Worm (Caenorhabditis elegans) whole organism, L1 larva: Measurements from ENCODE around the gene F56A11.5.
A peak's percentile ranks its signal among the peaks of the same experiment; 100 is the strongest.

Source experiments
- C04F5.9 ChIP-seq: sonication (generic microtip); optimal IDR thresholded peaks from 2 replicates; lab custom pipeline; 2016; ENCODE audit warnings: missing genetic modification characterization, missing compliant biosample characterization
- C16A3.4 ChIP-seq: fragments of 150-350 bp; optimal IDR thresholded peaks from 2 replicates; lab custom pipeline; 2014; ENCODE audit warnings: missing biosample characterization, missing genetic modification characterization
- F16B12.6 ChIP-seq: fragments of 150-350 bp; optimal IDR thresholded peaks from 2 replicates; lab custom pipeline; 2014; ENCODE audit warnings: missing biosample characterization, missing genetic modification characterization
- Y116A8C.19 ChIP-seq: sonication (generic microtip); optimal IDR thresholded peaks from 2 replicates; lab custom pipeline; 2016; ENCODE audit warnings: missing compliant biosample characterization, missing genetic modification characterization, borderline replicate concordance
- aly-2 ChIP-seq: fragments of 150-350 bp; optimal IDR thresholded peaks from 2 replicates; lab custom pipeline; 2014; ENCODE audit warnings: missing biosample characterization, missing genetic modification characterization
- blmp-1 ChIP-seq: fragments of 150-350 bp; optimal IDR thresholded peaks from 2 replicates; lab custom pipeline; 2014; ENCODE audit warnings: missing biosample characterization, missing genetic modification characterization
- ceh-63 ChIP-seq: fragments of 200-800 bp; sonication (Bioruptor generic); optimal IDR thresholded peaks from 2 replicates; lab custom pipeline; 2018; ENCODE audit warnings: mild to moderate bottlenecking, missing genetic modification characterization, missing compliant biosample characterization
- ceh-82 ChIP-seq, 3 experiments: fragments of 150-350 bp in 1 of 3; sonication (generic microtip) in 2 of 3; optimal IDR thresholded peaks; 2 replicates each; lab custom pipeline; 2014 to 2017; ENCODE audit warnings: missing biosample characterization in 3 of 3, missing genetic modification characterization in 3 of 3
- dpl-1 ChIP-seq, 3 experiments: fragments of 150-350 bp in 2 of 3; sonication (generic microtip) in 1 of 3; optimal IDR thresholded peaks; 2 replicates each; lab custom pipeline; 2014 to 2017; ENCODE audit warnings: missing biosample characterization in 3 of 3, missing genetic modification characterization in 3 of 3, missing genetic modification reagents in 3 of 3
- efl-1 ChIP-seq, 4 experiments: fragments of 150-350 bp; optimal IDR thresholded peaks in 3 of 4; peaks in 1 of 4; 1 replicate in 1 of 4; 2 replicates in 3 of 4; lab custom pipeline; 2014; ENCODE audit warnings: missing biosample characterization in 2 of 4, missing genetic modification characterization in 2 of 4, missing genetic modification reagents in 2 of 4
- efl-3 ChIP-seq: fragments of 200-800 bp; sonication (Bioruptor generic); optimal IDR thresholded peaks from 2 replicates; lab custom pipeline; 2018; ENCODE audit warnings: mild to moderate bottlenecking, missing genetic modification characterization, missing compliant biosample characterization
- egl-13 ChIP-seq: sonication (generic microtip); optimal IDR thresholded peaks from 2 replicates; lab custom pipeline; 2016; ENCODE audit warnings: missing genotype, missing genetic modification reagents, missing genetic modification characterization, missing compliant biosample characterization
- elt-2 ChIP-seq: sonication (generic microtip); optimal IDR thresholded peaks from 2 replicates; lab custom pipeline; 2016; ENCODE audit warnings: missing genetic modification characterization, mild to moderate bottlenecking, inconsistent platforms, missing compliant biosample characterization, missing genetic modification reagents
- fkh-8 ChIP-seq: sonication (generic microtip); optimal IDR thresholded peaks from 2 replicates; lab custom pipeline; 2016; ENCODE audit warnings: mild to moderate bottlenecking, missing genetic modification characterization, missing compliant biosample characterization
- fos-1 ChIP-seq: fragments of 150-350 bp; optimal IDR thresholded peaks from 2 replicates; lab custom pipeline; 2014; ENCODE audit warnings: missing biosample characterization, missing genetic modification characterization
- grh-1 ChIP-seq: fragments of 200-800 bp; sonication (Bioruptor generic); IDR thresholded peaks from 2 replicates; pipeline ENCODE4 v1.3.6; 2022; ENCODE audit warnings: missing genetic modification reagents, missing genetic modification characterization, missing compliant biosample characterization
- hlh-17 ChIP-seq: fragments of 200-800 bp; sonication (Bioruptor generic); optimal IDR thresholded peaks from 2 replicates; lab custom pipeline; 2018; ENCODE audit warnings: missing genetic modification characterization, mild to moderate bottlenecking, missing compliant biosample characterization, moderate library complexity, borderline replicate concordance
- hlh-4 ChIP-seq: sonication (generic microtip); optimal IDR thresholded peaks from 2 replicates; lab custom pipeline; 2016; ENCODE audit warnings: mild to moderate bottlenecking, missing genetic modification characterization, missing compliant biosample characterization
- isw-1 ChIP-seq: fragments of 200-800 bp; sonication (Bioruptor generic); IDR thresholded peaks from 2 replicates; pipeline ENCODE4 v1.3.6; 2022; ENCODE audit warnings: missing genetic modification characterization, missing compliant biosample characterization
- lin-14 ChIP-seq: fragments of 200-800 bp; sonication (Bioruptor generic); optimal IDR thresholded peaks from 2 replicates; lab custom pipeline; 2018; ENCODE audit warnings: mild to moderate bottlenecking, missing genetic modification characterization, moderate library complexity, missing compliant biosample characterization
- lin-39 ChIP-seq: fragments of 150-350 bp; optimal IDR thresholded peaks from 2 replicates; lab custom pipeline; 2014; ENCODE audit warnings: missing biosample characterization, missing genetic modification reagents, missing genetic modification characterization
- mab-9 ChIP-seq: fragments of 200-800 bp; sonication (Bioruptor generic); IDR thresholded peaks from 2 replicates; pipeline ENCODE4 v1.3.6; 2022; ENCODE audit warnings: missing genetic modification reagents, missing genetic modification characterization, missing compliant biosample characterization
- mdl-1 ChIP-seq, 2 experiments: fragments of 150-350 bp; optimal IDR thresholded peaks; 2 replicates each; lab custom pipeline; 2014 to 2017; ENCODE audit warnings: missing biosample characterization in 2 of 2, missing genetic modification characterization in 2 of 2, inconsistent platforms in 1 of 2
- mef-2 ChIP-seq: fragments of 150-350 bp; optimal IDR thresholded peaks from 2 replicates; lab custom pipeline; 2014; ENCODE audit warnings: missing biosample characterization, missing genetic modification characterization
- nhr-11 ChIP-seq: fragments of 150-350 bp; optimal IDR thresholded peaks from 2 replicates; lab custom pipeline; 2014; ENCODE audit warnings: missing biosample characterization, missing genetic modification characterization
- nhr-237 ChIP-seq: fragments of 150-350 bp; optimal IDR thresholded peaks from 2 replicates; lab custom pipeline; 2014; ENCODE audit warnings: missing biosample characterization, missing genetic modification characterization
- nhr-76 ChIP-seq: sonication (generic microtip); optimal IDR thresholded peaks from 2 replicates; lab custom pipeline; 2017; ENCODE audit warnings: missing biosample characterization, missing genetic modification characterization
- nhr-84 ChIP-seq: sonication (generic microtip); optimal IDR thresholded peaks from 2 replicates; lab custom pipeline; 2017; ENCODE audit warnings: missing biosample characterization, missing genetic modification characterization
- pqm-1 ChIP-seq: sonication (generic microtip); optimal IDR thresholded peaks from 3 replicates; lab custom pipeline; 2017; ENCODE audit warnings: missing biosample characterization, missing genetic modification characterization
- snpc-4 ChIP-seq: fragments of 150-350 bp; optimal IDR thresholded peaks from 2 replicates; lab custom pipeline; 2014; ENCODE audit warnings: missing biosample characterization, missing genetic modification characterization
- sup-37 ChIP-seq: fragments of 200-800 bp; sonication (Bioruptor generic); optimal IDR thresholded peaks from 2 replicates; lab custom pipeline; 2018; ENCODE audit warnings: mild to moderate bottlenecking, missing genetic modification characterization, missing compliant biosample characterization
- tlp-1 ChIP-seq: fragments of 150-350 bp; optimal IDR thresholded peaks from 2 replicates; lab custom pipeline; 2014; ENCODE audit warnings: missing biosample characterization, missing genetic modification characterization
- xbp-1 ChIP-seq: sonication (generic microtip); optimal IDR thresholded peaks from 2 replicates; lab custom pipeline; 2016; ENCODE audit warnings: missing genetic modification characterization, missing compliant biosample characterization
- zag-1 ChIP-seq: fragments of 150-350 bp; optimal IDR thresholded peaks from 2 replicates; lab custom pipeline; 2014; ENCODE audit warnings: missing biosample characterization, missing genetic modification characterization
- zip-4 ChIP-seq: fragments of 200-800 bp; sonication (Bioruptor generic); optimal IDR thresholded peaks from 2 replicates; lab custom pipeline; 2018; ENCODE audit warnings: mild to moderate bottlenecking, missing genetic modification characterization, moderate library complexity, missing compliant biosample characterization

The F56A11.5 gene

ce11 chrIV:554005-554404 lies 16.6 kb downstream of the F56A11.5 start:
- TF ChIP-seq lin-14 (GFP tag; lab: Kevin White, UChicago), result no peak
- TF ChIP-seq dpl-1 (GFP tag; optimal IDR thresholded peaks at IDR 0.05; lab: Kevin White, UChicago), result no peak
- TF ChIP-seq ceh-63 (GFP tag; lab: Kevin White, UChicago), result no peak
- TF ChIP-seq egl-13 (tag; lab: Kevin White, UChicago), result no peak
- no peak for TF ChIP-seq nhr-237

ce11 chrIV:551923-552322 lies 18.7 kb downstream of the F56A11.5 start:
- TF ChIP-seq elt-2 (tag; lab: Kevin White, UChicago), result peak; percentile 88
- no peak for TF ChIP-seq grh-1 (GFP tag; lab: Robert Waterston, UW)

ce11 chrIV:548000-548399 lies 22.6 kb downstream of the F56A11.5 start, which contains the start of gene F56A11.4:
Gene F56A11.4, plus strand, starts transcription at chrIV:548300.
- TF ChIP-seq mef-2 (tag; lab: Kevin White, UChicago), result no peak
- TF ChIP-seq zip-4, result no peak
- no peak for TF ChIP-seq nhr-11 (tag; lab: Kevin White, UChicago)
- TF ChIP-seq efl-1 (optimal IDR thresholded peaks at IDR 0.05; lab: Kevin White, UChicago), result no peak
- TF ChIP-seq efl-1 (GFP tag; optimal IDR thresholded peaks at IDR 0.05 in 1 of 2; lab: Kevin White, UChicago), result no peak
- TF ChIP-seq lin-39 (tag; lab: Kevin White, UChicago), result no peak
- TF ChIP-seq pqm-1 (tag; lab: Kevin White, UChicago), result no peak
- TF ChIP-seq isw-1, result no peak
- no peak for TF ChIP-seq elt-2 (tag; lab: Kevin White, UChicago)
- no peak for TF ChIP-seq blmp-1 (tag; lab: Kevin White, UChicago)
- no peak for TF ChIP-seq aly-2 (tag; lab: Kevin White, UChicago)
- no peak for TF ChIP-seq C04F5.9 (tag; lab: Kevin White, UChicago)
- TF ChIP-seq hlh-17 (GFP tag; lab: Kevin White, UChicago), result no peak
- TF ChIP-seq efl-3 (GFP tag; lab: Kevin White, UChicago), result no peak
- TF ChIP-seq C16A3.4 (tag; lab: Kevin White, UChicago), result no peak

- TF ChIP-seq snpc-4 (tag; lab: Kevin White, UChicago), result no peak
- TF ChIP-seq nhr-237, result no peak
- no peak for TF ChIP-seq Y116A8C.19 (tag; lab: Kevin White, UChicago)
- no peak for TF ChIP-seq dpl-1 (GFP tag; optimal IDR thresholded peaks at IDR 0.05; lab: Kevin White, UChicago)
- no peak for TF ChIP-seq nhr-84
- no peak for TF ChIP-seq tlp-1 (tag; lab: Kevin White, UChicago)
- no peak for TF ChIP-seq nhr-76 (tag; lab: Kevin White, UChicago)
- TF ChIP-seq fos-1, result no peak
- TF ChIP-seq nhr-11 (tag; lab: Kevin White, UChicago), result no peak
- no peak for TF ChIP-seq xbp-1 (tag; lab: Kevin White, UChicago)
- no peak for TF ChIP-seq hlh-4 (tag; lab: Kevin White, UChicago)
- TF ChIP-seq mab-9, result no peak
- no peak for TF ChIP-seq sup-37 (GFP tag; lab: Kevin White, UChicago)
- TF ChIP-seq fkh-8, result no peak
- no peak for TF ChIP-seq zag-1
- TF ChIP-seq mdl-1 (tag; optimal IDR thresholded peaks at IDR 0.05; lab: Kevin White, UChicago), result no peak
- no peak for TF ChIP-seq ceh-82 (tag; optimal IDR thresholded peaks at IDR 0.05; lab: Kevin White, UChicago)
Measured at ce11 chrIV:545852-546251, 24.8 kb downstream of the F56A11.5 start.

ce11 chrIV:531835-532234 lies 38.8 kb downstream of the F56A11.5 start, which contains the start of gene glt-7:
Gene glt-7, plus strand, starts transcription at chrIV:532135.
- TF ChIP-seq efl-1 (optimal IDR thresholded peaks at IDR 0.05; lab: Kevin White, UChicago), result no peak
- peak in 1 of 2 experiments; percentile 64 for TF ChIP-seq efl-1 (GFP tag; optimal IDR thresholded peaks at IDR 0.05 in 1 of 2; lab: Kevin White, UChicago)
- no peak for TF ChIP-seq mab-9
- TF ChIP-seq F16B12.6 (tag; lab: Kevin White, UChicago), result no peak
